Fruit fly (Drosophila melanogaster) whole organism, embryonic: Measurements from ENCODE around the gene Kr-h2.
A peak's percentile ranks its signal among the peaks of the same experiment; 100 is the strongest.

Experiments
- BtbVII ChIP-seq: fragments of 200-800 bp; sonication (Bioruptor generic); optimal IDR thresholded peaks from 3 replicates; lab custom pipeline; 2017; ENCODE audit warnings: missing biosample characterization, mild to moderate bottlenecking, missing genetic modification characterization
- CG1024 ChIP-seq: fragments of 200-800 bp; sonication (Bioruptor generic); IDR thresholded peaks from 2 replicates; pipeline ENCODE4 v1.3.6; 2022; ENCODE audit warnings: missing biosample characterization, missing genetic modification characterization
- CG10654 ChIP-seq: fragments of 200-800 bp; sonication (Bioruptor generic); optimal IDR thresholded peaks from 2 replicates; lab custom pipeline; 2016; ENCODE audit warnings: missing biosample characterization, missing genetic modification characterization
- CG10979 ChIP-seq: fragments of 200-800 bp; sonication (Bioruptor generic); optimal IDR thresholded peaks from 2 replicates; lab custom pipeline; 2018; ENCODE audit warnings: missing biosample characterization, mild to moderate bottlenecking, missing genetic modification characterization, moderate library complexity
- CG11504 ChIP-seq: fragments of 200-800 bp; sonication (Bioruptor generic); optimal IDR thresholded peaks from 3 replicates; lab custom pipeline; 2019; ENCODE audit warnings: missing biosample characterization, mild to moderate bottlenecking, missing genetic modification characterization, moderate library complexity
- CG1233 ChIP-seq: fragments of 200-800 bp; sonication (Bioruptor generic); optimal IDR thresholded peaks from 4 replicates; lab custom pipeline; 2018; ENCODE audit warnings: missing biosample characterization, mild to moderate bottlenecking, missing genetic modification characterization
- CG12942 ChIP-seq: fragments of 200-800 bp; sonication (Bioruptor generic); optimal IDR thresholded peaks from 3 replicates; lab custom pipeline; 2016; ENCODE audit warnings: missing biosample characterization, missing genetic modification characterization
- CG13894 ChIP-seq: fragments of 200-800 bp; sonication (Bioruptor generic); optimal IDR thresholded peaks from 3 replicates; lab custom pipeline; 2018; ENCODE audit warnings: missing biosample characterization, mild to moderate bottlenecking, missing genetic modification characterization, moderate library complexity
- CG14667 ChIP-seq: fragments of 200-800 bp; sonication (Bioruptor generic); IDR thresholded peaks from 2 replicates; pipeline ENCODE4 v1.3.6; 2022; ENCODE audit warnings: missing biosample characterization, missing genetic modification characterization
- CG15011 ChIP-seq: fragments of 200-800 bp; sonication (Bioruptor generic); optimal IDR thresholded peaks from 3 replicates; lab custom pipeline; 2018; ENCODE audit warnings: missing biosample characterization, mild to moderate bottlenecking, missing genetic modification characterization
- CG18764 ChIP-seq: fragments of 200-800 bp; sonication (Bioruptor generic); optimal IDR thresholded peaks from 3 replicates; lab custom pipeline; 2016; ENCODE audit warnings: missing biosample characterization, missing genetic modification characterization
- CG2712 ChIP-seq: fragments of 200-800 bp; optimal IDR thresholded peaks from 3 replicates; lab custom pipeline; 2019; ENCODE audit warnings: missing biosample characterization, mild to moderate bottlenecking, missing genetic modification characterization, moderate library complexity
- CG2889 ChIP-seq: fragments of 200-800 bp; sonication (Bioruptor generic); IDR thresholded peaks from 3 replicates; pipeline ENCODE4 v1.3.6; 2022; ENCODE audit warnings: missing biosample characterization, missing genetic modification characterization
- CG32767 ChIP-seq: fragments of 200-800 bp; sonication (Bioruptor generic); IDR thresholded peaks from 2 replicates; pipeline ENCODE4 v1.3.6; 2022; ENCODE audit warnings: missing biosample characterization, missing genetic modification characterization
- CG3281 ChIP-seq: fragments of 200-800 bp; sonication (Bioruptor generic); optimal IDR thresholded peaks from 3 replicates; lab custom pipeline; 2017; ENCODE audit warnings: missing biosample characterization, mild to moderate bottlenecking, missing genetic modification characterization
- CG43689 ChIP-seq: fragments of 200-800 bp; sonication (Bioruptor generic); IDR thresholded peaks from 2 replicates; pipeline ENCODE4 v1.3.6; 2022; ENCODE audit warnings: missing biosample characterization, missing genetic modification characterization
- CG4617 ChIP-seq: fragments of 200-800 bp; sonication (Bioruptor generic); optimal IDR thresholded peaks from 3 replicates; lab custom pipeline; 2016; ENCODE audit warnings: missing biosample characterization, missing genetic modification characterization, borderline replicate concordance
- CG6254 ChIP-seq: fragments of 200-800 bp; sonication (Bioruptor generic); optimal IDR thresholded peaks from 3 replicates; lab custom pipeline; 2017; ENCODE audit warnings: mild to moderate bottlenecking, missing biosample characterization, missing genetic modification reagents, missing genetic modification characterization
- CG7372 ChIP-seq: fragments of 200-800 bp; sonication (Bioruptor generic); IDR thresholded peaks from 2 replicates; pipeline ENCODE4 v1.3.6; 2022; ENCODE audit warnings: missing biosample characterization, missing genetic modification characterization
- CG7556 ChIP-seq: fragments of 200-800 bp; sonication (Bioruptor generic); optimal IDR thresholded peaks from 2 replicates; lab custom pipeline; 2017; ENCODE audit warnings: missing biosample characterization, mild to moderate bottlenecking, missing genetic modification characterization
- CG7839 ChIP-seq: fragments of 200-800 bp; sonication (Bioruptor generic); optimal IDR thresholded peaks from 3 replicates; lab custom pipeline; 2018; ENCODE audit warnings: missing biosample characterization, mild to moderate bottlenecking, missing genetic modification characterization, moderate library complexity
- Camta ChIP-seq: fragments of 200-800 bp; sonication (Bioruptor generic); optimal IDR thresholded peaks from 2 replicates; lab custom pipeline; 2016; ENCODE audit warnings: missing biosample characterization, missing genetic modification characterization
- Dad ChIP-seq: fragments of 200-800 bp; sonication (Bioruptor generic); optimal IDR thresholded peaks from 3 replicates; lab custom pipeline; 2016; ENCODE audit warnings: missing biosample characterization, missing genetic modification characterization
- HmgD ChIP-seq: fragments of 200-800 bp; sonication (Bioruptor generic); optimal IDR thresholded peaks from 3 replicates; lab custom pipeline; 2016; ENCODE audit warnings: missing biosample characterization, missing genetic modification characterization
- HmgZ ChIP-seq: fragments of 200-800 bp; sonication (Bioruptor generic); optimal IDR thresholded peaks from 2 replicates; lab custom pipeline; 2018; ENCODE audit warnings: missing biosample characterization, mild to moderate bottlenecking, missing genetic modification characterization
- MESR4 ChIP-seq: fragments of 200-800 bp; sonication (Bioruptor generic); optimal IDR thresholded peaks from 2 replicates; lab custom pipeline; 2018; ENCODE audit warnings: missing biosample characterization, mild to moderate bottlenecking, missing genetic modification characterization, moderate library complexity
- Nf-YB ChIP-seq: fragments of 200-800 bp; sonication (Bioruptor generic); optimal IDR thresholded peaks from 3 replicates; lab custom pipeline; 2019; ENCODE audit warnings: missing biosample characterization, mild to moderate bottlenecking, missing genetic modification characterization, moderate library complexity
- Sin3A ChIP-seq: fragments of >200 bp; optimal IDR thresholded peaks from 2 replicates; lab custom pipeline; 2018
- Vsx1 ChIP-seq: fragments of 200-800 bp; sonication (Bioruptor generic); optimal IDR thresholded peaks from 2 replicates; lab custom pipeline; 2017; ENCODE audit warnings: missing biosample characterization, mild to moderate bottlenecking, missing genetic modification characterization, missing genetic modification reagents
- Xbp1 ChIP-seq: fragments of 200-800 bp; sonication (Bioruptor generic); optimal IDR thresholded peaks from 3 replicates; lab custom pipeline; 2016; ENCODE audit warnings: missing biosample characterization, mild to moderate bottlenecking, missing genetic modification characterization
- amos ChIP-seq: fragments of 200-800 bp; sonication (Bioruptor generic); IDR thresholded peaks from 2 replicates; pipeline ENCODE4 v1.3.6; 2022; ENCODE audit warnings: missing biosample characterization, missing genetic modification characterization; ENCODE audit not compliant: partially characterized antibody
- ara ChIP-seq: fragments of 200-800 bp; sonication (Bioruptor generic); IDR thresholded peaks from 2 replicates; pipeline ENCODE4 v1.3.6; 2022; ENCODE audit warnings: missing biosample characterization, missing genetic modification characterization
- caup ChIP-seq: fragments of 200-800 bp; sonication (Bioruptor generic); optimal IDR thresholded peaks from 3 replicates; lab custom pipeline; 2017; ENCODE audit warnings: missing biosample characterization, mild to moderate bottlenecking, missing genetic modification characterization, moderate library complexity; ENCODE audit not compliant: severe bottlenecking
- chif ChIP-seq, 2 experiments: fragments of 200-800 bp; sonication (Bioruptor generic); optimal IDR thresholded peaks; 3 replicates each; lab custom pipeline; 2016; ENCODE audit warnings: missing biosample characterization in 2 of 2, missing genetic modification characterization in 2 of 2
- danr ChIP-seq: fragments of 200-800 bp; sonication (Bioruptor generic); IDR thresholded peaks from 2 replicates; pipeline ENCODE4 v1.3.6; 2022; ENCODE audit warnings: missing biosample characterization, missing genetic modification characterization
- fd96Cb ChIP-seq: fragments of 200-800 bp; sonication (Bioruptor generic); optimal IDR thresholded peaks from 2 replicates; lab custom pipeline; 2018; ENCODE audit warnings: missing biosample characterization, mild to moderate bottlenecking, missing genetic modification characterization, moderate library complexity
- gcm ChIP-seq: fragments of 200-800 bp; sonication (Bioruptor generic); optimal IDR thresholded peaks from 2 replicates; lab custom pipeline; 2019; ENCODE audit warnings: missing biosample characterization, mild to moderate bottlenecking, missing genetic modification characterization, moderate library complexity
- jigr1 ChIP-seq: fragments of 200-800 bp; sonication (Bioruptor generic); IDR thresholded peaks from 3 replicates; pipeline ENCODE4 v1.3.6; 2022; ENCODE audit warnings: missing biosample characterization, missing genetic modification characterization
- ken ChIP-seq: fragments of 200-800 bp; sonication (Bioruptor generic); IDR thresholded peaks from 3 replicates; pipeline ENCODE4 v1.3.6; 2022; ENCODE audit warnings: missing biosample characterization, missing genetic modification characterization
- knrl ChIP-seq: fragments of 200-800 bp; sonication (Bioruptor generic); IDR thresholded peaks from 3 replicates; pipeline ENCODE4 v1.3.6; 2022; ENCODE audit warnings: missing biosample characterization, missing genetic modification characterization; ENCODE audit not compliant: partially characterized antibody
- nerfin-1 ChIP-seq: fragments of 200-800 bp; sonication (Bioruptor generic); optimal IDR thresholded peaks from 3 replicates; lab custom pipeline; 2019; ENCODE audit warnings: missing biosample characterization, mild to moderate bottlenecking, missing genetic modification characterization, moderate library complexity
- nmo ChIP-seq: fragments of 200-800 bp; sonication (Bioruptor generic); optimal IDR thresholded peaks from 2 replicates; lab custom pipeline; 2018; ENCODE audit warnings: missing biosample characterization, mild to moderate bottlenecking, missing genetic modification characterization, moderate library complexity
- odd ChIP-seq: fragments of 200-800 bp; sonication (Bioruptor generic); optimal IDR thresholded peaks from 2 replicates; lab custom pipeline; 2017; ENCODE audit warnings: missing biosample characterization, mild to moderate bottlenecking, missing genetic modification characterization
- onecut ChIP-seq: fragments of 200-800 bp; sonication (Bioruptor generic); IDR thresholded peaks from 2 replicates; pipeline ENCODE4 v1.3.6; 2022; ENCODE audit warnings: missing biosample characterization, missing genetic modification characterization
- phol ChIP-seq: fragments of 200-800 bp; sonication (Bioruptor generic); optimal IDR thresholded peaks from 3 replicates; lab custom pipeline; 2018; ENCODE audit warnings: missing biosample characterization, mild to moderate bottlenecking, missing genetic modification characterization, moderate library complexity
- pita ChIP-seq: fragments of 200-800 bp; sonication (Bioruptor generic); optimal IDR thresholded peaks from 2 replicates; lab custom pipeline; 2017; ENCODE audit warnings: missing biosample characterization, mild to moderate bottlenecking, missing genetic modification characterization
- sd ChIP-seq: fragments of 200-800 bp; sonication (Bioruptor generic); optimal IDR thresholded peaks from 3 replicates; lab custom pipeline; 2018; ENCODE audit warnings: missing biosample characterization, mild to moderate bottlenecking, missing genetic modification characterization, moderate library complexity
- slbo ChIP-seq: fragments of 200-800 bp; sonication (Bioruptor generic); IDR thresholded peaks from 2 replicates; pipeline ENCODE4 v1.3.6; 2022; ENCODE audit warnings: missing biosample characterization, missing genetic modification characterization
- slou ChIP-seq: fragments of 200-800 bp; sonication (Bioruptor generic); optimal IDR thresholded peaks from 3 replicates; lab custom pipeline; 2016; ENCODE audit warnings: missing biosample characterization, missing genetic modification characterization
- sna ChIP-seq: fragments of 200-800 bp; sonication (Bioruptor generic); IDR thresholded peaks from 2 replicates; pipeline ENCODE4 v1.3.6; 2022; ENCODE audit warnings: missing biosample characterization, missing genetic modification characterization; ENCODE audit not compliant: partially characterized antibody
- stwl ChIP-seq: fragments of 200-800 bp; sonication (Bioruptor generic); optimal IDR thresholded peaks from 3 replicates; lab custom pipeline; 2018; ENCODE audit warnings: missing biosample characterization, mild to moderate bottlenecking, missing genetic modification characterization, moderate library complexity

Gene Kr-h2

DNA sequence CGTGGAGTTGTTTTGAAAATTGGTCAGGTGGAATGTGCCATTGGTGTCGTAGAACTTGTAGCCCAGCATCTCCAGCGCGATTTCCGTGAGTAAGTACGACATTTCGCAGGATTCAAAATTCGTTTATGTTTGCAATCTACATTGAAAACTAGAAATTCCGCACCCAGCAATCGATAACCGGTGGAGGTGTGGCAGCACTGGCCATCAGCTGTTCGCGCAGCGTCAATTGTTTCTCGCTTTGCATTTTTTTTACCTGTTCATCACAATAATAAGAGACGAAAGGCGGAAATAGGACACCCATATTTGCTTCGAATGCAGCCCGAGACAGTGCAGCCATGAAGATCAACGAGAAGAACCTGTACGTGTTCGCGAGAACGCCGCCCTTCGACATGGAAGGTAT is 22.2 kb upstream of the Kr-h2 start, which contains the start of the genes CG34179 and slmo:
Gene CG34179, minus strand, starts transcription at position 165 of the 400 bp plus-strand sequence.
Gene slmo, minus strand, starts transcription at position 165 of the 400 bp plus-strand sequence.
- TF ChIP-seq sna (GFP tag; lab: Robert Waterston, UW) (peak; percentile 40; the same call in 1 of the 2 replicates), CG4617 (peak; percentile 32), MESR4 (GFP tag; lab: Kevin White, UChicago) (peak; percentile 41), slbo (GFP tag; lab: Robert Waterston, UW) (no peak), nerfin-1 (tag; lab: Kevin White, UChicago) (peak; percentile 28), nmo (GFP tag; lab: Kevin White, UChicago) (no peak), CG7372 (GFP tag; lab: Robert Waterston, UW) (no peak), CG1233 (GFP tag; lab: Kevin White, UChicago) (no peak), caup (GFP tag; lab: Kevin White, UChicago) (no peak), Dad (GFP tag; lab: Kevin White, UChicago) (no peak), CG7556 (GFP tag; lab: Kevin White, UChicago) (no peak), CG10654 (GFP tag; lab: Kevin White, UChicago) (no peak), CG1024 (no peak), CG12942 (no peak), CG2889 (GFP tag; lab: Robert Waterston, UW) (no peak), CG2712 (no peak), CG7839 (tag; lab: Kevin White, UChicago) (no peak), HmgZ (tag; lab: Kevin White, UChicago) (no peak), stwl (peak; percentile 2), CG10979 (no peak), phol (tag; lab: Kevin White, UChicago) (no peak), BtbVII (GFP tag; lab: Kevin White, UChicago) (no peak), CG11504 (tag; lab: Kevin White, UChicago) (no peak), Xbp1 (GFP tag; lab: Kevin White, UChicago) (no peak), slou (GFP tag; lab: Kevin White, UChicago) (no peak), onecut (GFP tag; lab: Robert Waterston, UW) (peak; percentile 48; the same call in 1 of the 2 replicates), fd96Cb (no peak), CG15011 (no peak), amos (GFP tag; lab: Robert Waterston, UW) (0 out of 2 replicates have a peak, but pooled peaks have one; percentile 12), chif (GFP tag; optimal IDR thresholded peaks at IDR 0.05; lab: Kevin White, UChicago) (no peak), Nf-YB (no peak), Camta (GFP tag; lab: Kevin White, UChicago) (no peak), Vsx1 (GFP tag; lab: Kevin White, UChicago) (no peak), danr (GFP tag; lab: Robert Waterston, UW) (no peak), gcm (GFP tag; lab: Kevin White, UChicago) (no peak), pita (GFP tag; lab: Kevin White, UChicago) (no peak), CG14667 (GFP tag; lab: Robert Waterston, UW) (no peak), CG43689 (no peak), jigr1 (no peak), sd (tag; lab: Kevin White, UChicago) (peak; percentile 74), ara (GFP tag; lab: Robert Waterston, UW) (no peak), CG13894 (tag; lab: Kevin White, UChicago) (no peak), knrl (no peak), odd (GFP tag; lab: Kevin White, UChicago) (no peak), CG3281 (GFP tag; lab: Kevin White, UChicago) (no peak), HmgD (no peak), CG18764 (GFP tag; lab: Kevin White, UChicago) (no peak), CG32767 (GFP tag; lab: Robert Waterston, UW) (no peak), Sin3A (lab: Kevin White, UChicago) (peak; percentile 13), CG6254 (GFP tag; lab: Kevin White, UChicago) (peak; percentile 76), ken (GFP tag; lab: Robert Waterston, UW) (no peak)
